Worm (Caenorhabditis elegans) whole organism, L4 larva: ENCODE results near the gene F56A8.9.
A peak's percentile ranks its signal among the peaks of the same experiment; 100 is the strongest.

ENCODE experiments used
- aha-1 ChIP-seq: fragments of 150-350 bp; peaks from one replicate; lab custom pipeline; 2014; ENCODE audit warnings: missing biosample characterization, missing genetic modification characterization
- ama-1 ChIP-seq: fragments of 150-350 bp; optimal IDR thresholded peaks from 2 replicates; lab custom pipeline; 2014; ENCODE audit warnings: inconsistent platforms, mixed read lengths
- ceh-32 ChIP-seq: sonication (generic microtip); optimal IDR thresholded peaks from 2 replicates; lab custom pipeline; 2016; ENCODE audit warnings: mild to moderate bottlenecking, missing genetic modification characterization, missing compliant biosample characterization; ENCODE audit not compliant: poor library complexity
- nhr-28 ChIP-seq: fragments of 150-350 bp; optimal IDR thresholded peaks from 2 replicates; lab custom pipeline; 2014; ENCODE audit warnings: missing biosample characterization, missing genetic modification characterization
- zfp-2 ChIP-seq: sonication (generic microtip); optimal IDR thresholded peaks from 2 replicates; lab custom pipeline; 2016; ENCODE audit warnings: mild to moderate bottlenecking, missing genetic modification characterization, missing compliant biosample characterization

- no peak for TF ChIP-seq zfp-2 (tag; lab: Kevin White, UChicago)
- TF ChIP-seq ama-1 (lab: Kevin White, UChicago) = no peak
- no peak for TF ChIP-seq ceh-32 (tag; lab: Kevin White, UChicago)
- TF ChIP-seq nhr-28 = no peak
- TF ChIP-seq aha-1 (tag; lab: Kevin White, UChicago) = peak; percentile 19
Observed at ce11 chrIII:13277881-13278500, 23.5 kb downstream of the F56A8.9 start.
